Fruit fly (Drosophila melanogaster): Measurements from ENCODE around the gene tin.

The tin gene

DNA sequence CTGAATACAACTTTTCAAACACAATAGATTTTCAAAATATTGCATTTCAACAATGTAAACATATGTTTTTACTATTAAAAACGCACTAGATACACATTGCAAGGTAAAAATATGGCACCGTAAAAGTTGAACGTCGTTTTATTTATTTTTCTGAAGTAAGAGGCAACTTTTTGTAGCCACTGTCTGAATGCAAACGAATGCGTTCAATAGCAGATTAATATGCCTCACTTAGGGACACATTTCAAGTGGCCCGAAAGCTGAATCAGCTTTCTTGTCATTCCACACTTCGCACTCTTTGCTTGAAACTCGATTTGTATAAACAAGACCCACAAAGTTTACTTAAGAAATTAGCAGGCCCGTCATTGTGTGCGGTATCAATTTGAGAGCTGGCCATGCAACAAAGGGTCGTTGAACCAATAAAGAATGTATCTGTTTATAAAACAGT, 28.9 kb upstream of the tin start (continued):
- TF ChIP-seq CG15514 (GFP tag; optimal IDR thresholded peaks at IDR 0.05) = peak; percentile 11
- no peak for TF ChIP-seq Antp (GFP tag; optimal IDR thresholded peaks at IDR 0.05)
- no peak for TF ChIP-seq gfzf (GFP tag; optimal IDR thresholded peaks at IDR 0.05)
- no peak for TF ChIP-seq Pdp1 (GFP tag; optimal IDR thresholded peaks at IDR 0.05)
- TF ChIP-seq repo (GFP tag; optimal IDR thresholded peaks at IDR 0.05) = peak; percentile 59
- peak; percentile 41 for TF ChIP-seq Side (GFP tag; optimal IDR thresholded peaks at IDR 0.05)
- TF ChIP-seq sim (GFP tag; IDR thresholded peaks at IDR 0.05) = no peak
- no peak for TF ChIP-seq Hmx (GFP tag; optimal IDR thresholded peaks at IDR 0.05)
- no peak for TF ChIP-seq rib (GFP tag; IDR thresholded peaks at IDR 0.05)
- no peak for TF ChIP-seq emc (GFP tag; optimal IDR thresholded peaks at IDR 0.05)
- TF ChIP-seq Six4 (GFP tag; optimal IDR thresholded peaks at IDR 0.05) = no peak
- no peak for TF ChIP-seq Deaf1 (tag; optimal IDR thresholded peaks at IDR 0.05)
- peak; percentile 45 for TF ChIP-seq unpg (GFP tag; optimal IDR thresholded peaks at IDR 0.05)
- no peak for TF ChIP-seq CrebB (tag; optimal IDR thresholded peaks at IDR 0.05)
- TF ChIP-seq tna (GFP tag; IDR thresholded peaks at IDR 0.05; ENCODE audit: partially characterized antibody) = no peak
- TF ChIP-seq Sry-β (GFP tag; optimal IDR thresholded peaks at IDR 0.05) = no peak
- no peak for TF ChIP-seq al (GFP tag; IDR thresholded peaks at IDR 0.05)
- TF ChIP-seq kay (GFP tag; optimal IDR thresholded peaks at IDR 0.05) = peak; percentile 58
- no peak for TF ChIP-seq Atf-2 (GFP tag; optimal IDR thresholded peaks at IDR 0.05)
- no peak for TF ChIP-seq NFAT (GFP tag; IDR thresholded peaks at IDR 0.05)
- TF ChIP-seq HLH54F (GFP tag; optimal IDR thresholded peaks at IDR 0.05) = no peak
- TF ChIP-seq CG7372 (GFP tag; IDR thresholded peaks at IDR 0.05) = no peak
- TF ChIP-seq CG1832 (GFP tag; optimal IDR thresholded peaks at IDR 0.05) = no peak
- no peak for TF ChIP-seq Aef1 (GFP tag; IDR thresholded peaks at IDR 0.05)
- no peak for TF ChIP-seq Usf (GFP tag; optimal IDR thresholded peaks at IDR 0.05)
- TF ChIP-seq CG1024 (GFP tag; IDR thresholded peaks at IDR 0.05) = no peak
- TF ChIP-seq CG3065 (GFP tag; optimal IDR thresholded peaks at IDR 0.05) = no peak
- TF ChIP-seq PHDP (tag; optimal IDR thresholded peaks at IDR 0.05) = peak; percentile 25
- TF ChIP-seq Fer1 (GFP tag; optimal IDR thresholded peaks at IDR 0.05) = peak; percentile 65
- no peak for TF ChIP-seq NC2β (GFP tag; optimal IDR thresholded peaks at IDR 0.05)
- TF ChIP-seq NK7.1 (GFP tag; optimal IDR thresholded peaks at IDR 0.05) = no peak
- TF ChIP-seq insv (GFP tag; optimal IDR thresholded peaks at IDR 0.05) = no peak
- TF ChIP-seq CG1603 (tag; optimal IDR thresholded peaks at IDR 0.05) = peak; percentile 50
- TF ChIP-seq pita (GFP tag; optimal IDR thresholded peaks at IDR 0.05) = peak; percentile 38
- no peak for TF ChIP-seq CG8765 (GFP tag; IDR thresholded peaks at IDR 0.05)
- no peak for TF ChIP-seq vfl (GFP tag; optimal IDR thresholded peaks at IDR 0.05)
- no peak for TF ChIP-seq slou (GFP tag; optimal IDR thresholded peaks at IDR 0.05)
- no peak for TF ChIP-seq tap (tag; optimal IDR thresholded peaks at IDR 0.05)
- TF ChIP-seq CG16813 (GFP tag; IDR thresholded peaks at IDR 0.05; ENCODE audit: partially characterized antibody) = no peak
- no peak for TF ChIP-seq hb (GFP tag; IDR thresholded peaks at IDR 0.05; ENCODE audit: partially characterized antibody)
- TF ChIP-seq Dref (GFP tag; IDR thresholded peaks at IDR 0.05) = no peak
- no peak for TF ChIP-seq yki (optimal IDR thresholded peaks at IDR 0.05)
- peak; percentile 11 for TF ChIP-seq CG17568 (GFP tag; optimal IDR thresholded peaks at IDR 0.05)
- TF ChIP-seq cas (GFP tag; IDR thresholded peaks at IDR 0.05) = no peak
- TF ChIP-seq CG30020 (tag; optimal IDR thresholded peaks at IDR 0.05) = no peak
- TF ChIP-seq CG4854 (GFP tag; optimal IDR thresholded peaks at IDR 0.05) = peak; percentile 60
- TF ChIP-seq wdn (GFP tag; IDR thresholded peaks at IDR 0.05) = no peak
- TF ChIP-seq chn (GFP tag; optimal IDR thresholded peaks at IDR 0.05) = no peak
- no peak for TF ChIP-seq MBD-R2 (GFP tag; IDR thresholded peaks at IDR 0.05)
- no peak for TF ChIP-seq Taf1 (GFP tag; IDR thresholded peaks at IDR 0.05)
- TF ChIP-seq row (GFP tag; IDR thresholded peaks at IDR 0.05) = no peak
- TF ChIP-seq CG17829 (tag; optimal IDR thresholded peaks at IDR 0.05) = no peak
- TF ChIP-seq CG3847 (GFP tag; IDR thresholded peaks at IDR 0.05) = no peak

Measured in whole organism, embryonic.